Worm (Caenorhabditis elegans) whole organism, L4 larva: ENCODE data around the gene F55C10.4.

Source experiments
- F49E8.2 ChIP-seq: sonication (generic microtip); optimal IDR thresholded peaks from 2 replicates; lab custom pipeline; 2016; ENCODE audit warnings: missing compliant biosample characterization, mild to moderate bottlenecking, missing genetic modification characterization, borderline replicate concordance
- lsy-2 ChIP-seq, 2 experiments: fragments of 150-350 bp in 1 of 2; sonication (generic microtip) in 1 of 2; optimal IDR thresholded peaks; 2 replicates each; lab custom pipeline; 2014 to 2017; ENCODE audit warnings: missing biosample characterization in 2 of 2, missing genetic modification characterization in 2 of 2

DNA sequence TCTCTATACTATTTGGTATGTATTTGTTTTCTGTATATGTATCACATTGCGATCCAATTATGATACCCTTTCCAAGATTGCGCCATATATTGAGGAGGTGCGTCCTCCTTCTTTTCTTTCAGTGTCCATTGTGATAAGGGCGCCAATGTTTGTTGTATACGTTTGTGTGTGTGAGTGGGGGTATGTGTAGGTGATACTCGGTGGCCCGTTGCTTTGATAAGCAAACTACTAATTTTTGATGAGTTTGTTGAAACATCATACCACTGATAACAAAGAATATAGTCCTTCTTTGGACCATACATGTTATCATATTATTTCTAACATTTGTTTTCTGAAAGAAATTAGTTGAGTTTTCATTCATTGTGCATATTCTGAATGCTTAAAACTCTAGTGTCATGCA is 17.2 kb downstream of the F55C10.4 start:
- TF ChIP-seq lsy-2 (tag; optimal IDR thresholded peaks at IDR 0.05; lab: Kevin White, UChicago), result no peak
- TF ChIP-seq F49E8.2 (tag; lab: Kevin White, UChicago), result no peak
